Worm (Caenorhabditis elegans) whole organism, late embryonic: ENCODE data around the gene F15A4.5.
"Not testable (repeated sequence)": the region's sequence is repeated elsewhere in the genome, so short reads cannot be mapped to it uniquely, and the experiment has no call there.

Source experiments
- mec-3 ChIP-seq: sonication (generic microtip); optimal IDR thresholded peaks from 2 replicates; lab custom pipeline; 2016; ENCODE audit warnings: borderline replicate concordance, missing genetic modification characterization, missing compliant biosample characterization
- nfya-1 ChIP-seq: sonication (generic microtip); optimal IDR thresholded peaks from 2 replicates; lab custom pipeline; 2017; ENCODE audit warnings: missing genetic modification characterization, mild to moderate bottlenecking, missing compliant biosample characterization, antibody characterized with exemption, moderate library complexity
- pax-1 ChIP-seq: fragments of 150-350 bp; optimal IDR thresholded peaks from 2 replicates; lab custom pipeline; 2014; ENCODE audit warnings: missing biosample characterization, missing genetic modification characterization
- pha-2 ChIP-seq: sonication (generic microtip); optimal IDR thresholded peaks from 2 replicates; lab custom pipeline; 2017; ENCODE audit warnings: mild to moderate bottlenecking, missing genetic modification characterization, missing compliant biosample characterization
- unc-55 ChIP-seq: sonication (generic microtip); optimal IDR thresholded peaks from 2 replicates; lab custom pipeline; 2017; ENCODE audit warnings: missing biosample characterization, missing genetic modification reagents, missing genetic modification characterization

DNA sequence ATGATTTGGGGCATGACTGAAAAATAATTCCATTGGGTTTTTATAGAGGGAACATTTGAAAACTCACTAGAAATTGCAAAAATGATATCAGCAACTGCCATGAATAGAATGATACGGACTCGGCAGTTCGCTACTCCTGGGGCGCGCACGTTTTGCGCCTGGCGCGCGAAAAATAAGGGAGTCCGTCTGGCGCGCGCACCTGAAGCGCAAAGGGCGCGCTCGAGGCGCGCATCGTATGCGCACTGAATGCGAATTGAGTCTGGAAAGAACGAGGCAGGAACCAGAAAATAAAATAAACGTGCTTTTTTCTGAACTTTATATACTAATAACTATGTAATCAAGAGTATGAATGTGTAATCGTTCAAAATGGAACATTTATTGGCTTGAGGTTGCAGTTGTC lies 29.9 kb downstream of the F15A4.5 start, which contains the start of gene Y57A10C.10:
- TF ChIP-seq pha-2 (tag; lab: Kevin White, UChicago); nfya-1; pax-1 (tag; lab: Kevin White, UChicago); unc-55 (GFP tag; lab: Kevin White, UChicago); mec-3: not testable (repeated sequence)
